Worm (Caenorhabditis elegans) whole organism, L4/young adult: Measurements from ENCODE around the gene T28A8.2.

Experiments
- W03F9.2 ChIP-seq: fragments of 150-350 bp; optimal IDR thresholded peaks from 2 replicates; lab custom pipeline; 2014; ENCODE audit warnings: missing biosample characterization, missing genetic modification characterization
- him-1 ChIP-seq: sonication (generic microtip); optimal IDR thresholded peaks from 2 replicates; lab custom pipeline; 2016; ENCODE audit warnings: missing genotype, missing genetic modification reagents, missing genetic modification characterization, missing compliant biosample characterization

- TF ChIP-seq W03F9.2 (tag; lab: Kevin White, UChicago): no peak
- no peak for TF ChIP-seq him-1
These were observed 34.5 kb upstream of the T28A8.2 start for ce11 chrIII:13530017-13530416.
